Fruit fly (Drosophila melanogaster) whole organism, embryonic: ENCODE data around the gene CG5139.
A peak's percentile ranks its signal among the peaks of the same experiment; 100 is the strongest.

Source experiments
- Atf3 ChIP-seq: fragments of 200-800 bp; sonication (Bioruptor generic); optimal IDR thresholded peaks from 3 replicates; lab custom pipeline; 2016; ENCODE audit warnings: missing biosample characterization, missing genetic modification characterization
- B-H2 ChIP-seq: fragments of 200-800 bp; sonication (Bioruptor generic); optimal IDR thresholded peaks from 2 replicates; lab custom pipeline; 2018; ENCODE audit warnings: missing biosample characterization, mild to moderate bottlenecking, missing genetic modification characterization
- Bteb2 ChIP-seq: fragments of 200-800 bp; sonication (Bioruptor generic); optimal IDR thresholded peaks from 2 replicates; lab custom pipeline; 2016; ENCODE audit warnings: missing biosample characterization, missing genetic modification characterization
- CG10366 ChIP-seq: fragments of 200-800 bp; sonication (Bioruptor generic); IDR thresholded peaks from 2 replicates; pipeline ENCODE4 v1.3.6; 2022; ENCODE audit warnings: missing biosample characterization, missing genetic modification characterization
- CG10462 ChIP-seq: fragments of 200-800 bp; sonication (Bioruptor generic); optimal IDR thresholded peaks from 2 replicates; lab custom pipeline; 2016; ENCODE audit warnings: missing biosample characterization, missing genetic modification characterization
- CG10654 ChIP-seq: fragments of 200-800 bp; sonication (Bioruptor generic); optimal IDR thresholded peaks from 2 replicates; lab custom pipeline; 2016; ENCODE audit warnings: missing biosample characterization, missing genetic modification characterization
- CG11085 ChIP-seq: fragments of 200-800 bp; sonication (Bioruptor generic); IDR thresholded peaks from 2 replicates; pipeline ENCODE4 v1.3.6; 2022; ENCODE audit warnings: missing biosample characterization, missing genetic modification characterization
- CG12659 ChIP-seq: fragments of 200-800 bp; sonication (Bioruptor generic); optimal IDR thresholded peaks from 3 replicates; lab custom pipeline; 2017; ENCODE audit warnings: mild to moderate bottlenecking, missing biosample characterization, missing genetic modification reagents, missing genetic modification characterization
- CG14710 ChIP-seq: fragments of 200-800 bp; sonication (Bioruptor generic); optimal IDR thresholded peaks from 3 replicates; lab custom pipeline; 2019; ENCODE audit warnings: missing biosample characterization, mild to moderate bottlenecking, missing genetic modification characterization, moderate library complexity
- CG15601 ChIP-seq: fragments of 200-800 bp; sonication (Bioruptor generic); optimal IDR thresholded peaks from 3 replicates; lab custom pipeline; 2019; ENCODE audit warnings: missing biosample characterization, mild to moderate bottlenecking, missing genetic modification characterization, moderate library complexity
- CG16813 ChIP-seq: fragments of 200-800 bp; sonication (Bioruptor generic); IDR thresholded peaks from 3 replicates; pipeline ENCODE4 v1.3.6; 2022; ENCODE audit warnings: missing biosample characterization, missing genetic modification characterization; ENCODE audit not compliant: partially characterized antibody
- CG17328 ChIP-seq: fragments of 200-800 bp; sonication (Bioruptor generic); IDR thresholded peaks from 2 replicates; pipeline ENCODE4 v1.3.6; 2022; ENCODE audit warnings: missing biosample characterization, missing genetic modification characterization
- CG18476 ChIP-seq: fragments of 200-800 bp; sonication (Bioruptor generic); optimal IDR thresholded peaks from 2 replicates; lab custom pipeline; 2016; ENCODE audit warnings: missing biosample characterization, mild to moderate bottlenecking, missing genetic modification characterization
- CG2116 ChIP-seq: fragments of 200-800 bp; sonication (Bioruptor generic); optimal IDR thresholded peaks from 3 replicates; lab custom pipeline; 2018; ENCODE audit warnings: missing biosample characterization, mild to moderate bottlenecking, missing genetic modification characterization
- CG32532 ChIP-seq: fragments of 200-800 bp; sonication (Bioruptor generic); IDR thresholded peaks from 2 replicates; pipeline ENCODE4 v1.3.6; 2022; ENCODE audit warnings: missing biosample characterization, missing genetic modification characterization
- CG34224 ChIP-seq: fragments of 200-800 bp; sonication (Bioruptor generic); IDR thresholded peaks from 3 replicates; pipeline ENCODE4 v1.3.6; 2022; ENCODE audit warnings: missing biosample characterization, missing genetic modification characterization; ENCODE audit not compliant: partially characterized antibody
- CG3847 ChIP-seq: fragments of 200-800 bp; sonication (Bioruptor generic); IDR thresholded peaks from 2 replicates; pipeline ENCODE4 v1.3.6; 2022; ENCODE audit warnings: missing biosample characterization, missing genetic modification characterization
- CG4617 ChIP-seq: fragments of 200-800 bp; sonication (Bioruptor generic); optimal IDR thresholded peaks from 3 replicates; lab custom pipeline; 2016; ENCODE audit warnings: missing biosample characterization, missing genetic modification characterization, borderline replicate concordance
- CG4730 ChIP-seq: fragments of 200-800 bp; sonication (Bioruptor generic); IDR thresholded peaks from 2 replicates; pipeline ENCODE4 v1.3.6; 2022; ENCODE audit warnings: missing biosample characterization, missing genetic modification characterization
- CG6654 ChIP-seq: fragments of 200-800 bp; sonication (Bioruptor generic); optimal IDR thresholded peaks from 2 replicates; lab custom pipeline; 2017; ENCODE audit warnings: missing biosample characterization, mild to moderate bottlenecking, missing genetic modification characterization
- CG8944 ChIP-seq: fragments of 200-800 bp; sonication (Bioruptor generic); optimal IDR thresholded peaks from 3 replicates; lab custom pipeline; 2016; ENCODE audit warnings: missing biosample characterization, missing genetic modification characterization
- CG9437 ChIP-seq: fragments of 200-800 bp; sonication (Bioruptor generic); optimal IDR thresholded peaks from 2 replicates; lab custom pipeline; 2018; ENCODE audit warnings: missing biosample characterization, mild to moderate bottlenecking, missing genetic modification characterization
- Dbx ChIP-seq: fragments of 200-800 bp; sonication (Bioruptor generic); IDR thresholded peaks from 3 replicates; pipeline ENCODE4 v1.3.6; 2022; ENCODE audit warnings: missing biosample characterization, missing genetic modification characterization
- E2f2 ChIP-seq: fragments of 200-800 bp; sonication (Bioruptor generic); IDR thresholded peaks from 2 replicates; pipeline ENCODE4 v1.3.6; 2022; ENCODE audit warnings: missing biosample characterization, missing genetic modification characterization
- Ets97D ChIP-seq: fragments of 200-800 bp; sonication (Bioruptor generic); optimal IDR thresholded peaks from 3 replicates; lab custom pipeline; 2016; ENCODE audit warnings: missing biosample characterization, missing genetic modification characterization
- HLH4C ChIP-seq: fragments of 200-800 bp; sonication (Bioruptor generic); IDR thresholded peaks from 3 replicates; pipeline ENCODE4 v1.3.6; 2022; ENCODE audit warnings: missing biosample characterization, missing genetic modification characterization; ENCODE audit not compliant: partially characterized antibody
- Hmr ChIP-seq: fragments of 200-800 bp; sonication (Bioruptor generic); optimal IDR thresholded peaks from 3 replicates; lab custom pipeline; 2017; ENCODE audit warnings: mild to moderate bottlenecking, missing biosample characterization, missing genetic modification reagents, missing genetic modification characterization
- MBD-R2 ChIP-seq: fragments of 200-800 bp; sonication (Bioruptor generic); IDR thresholded peaks from 2 replicates; pipeline ENCODE4 v1.3.6; 2022; ENCODE audit warnings: missing biosample characterization, missing genetic modification characterization
- Myb ChIP-seq: fragments of 200-800 bp; sonication (Bioruptor generic); optimal IDR thresholded peaks from 2 replicates; lab custom pipeline; 2016; ENCODE audit warnings: missing biosample characterization, missing genetic modification characterization
- NFAT ChIP-seq: fragments of 200-800 bp; sonication (Bioruptor generic); IDR thresholded peaks from 2 replicates; pipeline ENCODE4 v1.3.6; 2022; ENCODE audit warnings: missing biosample characterization, missing genetic modification characterization
- Pdp1 ChIP-seq, 2 experiments: fragments of 200-800 bp; sonication (Bioruptor generic); optimal IDR thresholded peaks; 3 replicates each; lab custom pipeline; 2016; ENCODE audit warnings: missing biosample characterization in 2 of 2, missing genetic modification characterization in 2 of 2, mild to moderate bottlenecking in 1 of 2, moderate library complexity in 1 of 2
- ab ChIP-seq: fragments of 200-800 bp; sonication (Bioruptor generic); optimal IDR thresholded peaks from 2 replicates; lab custom pipeline; 2016; ENCODE audit warnings: missing biosample characterization, missing genetic modification characterization
- bab2 ChIP-seq: fragments of 200-800 bp; sonication (Bioruptor generic); optimal IDR thresholded peaks from 2 replicates; lab custom pipeline; 2016; ENCODE audit warnings: missing biosample characterization, missing genetic modification characterization
- dimm ChIP-seq: fragments of 200-800 bp; sonication (Bioruptor generic); IDR thresholded peaks from 2 replicates; pipeline ENCODE4 v1.3.6; 2022; ENCODE audit warnings: missing biosample characterization, missing genetic modification characterization
- dysf ChIP-seq: fragments of 200-800 bp; sonication (Bioruptor generic); IDR thresholded peaks from 3 replicates; pipeline ENCODE4 v1.3.6; 2022; ENCODE audit warnings: missing biosample characterization, missing genetic modification characterization
- ewg ChIP-seq: fragments of 200-800 bp; sonication (Bioruptor generic); optimal IDR thresholded peaks from 3 replicates; lab custom pipeline; 2017; ENCODE audit warnings: mild to moderate bottlenecking, missing biosample characterization, missing genetic modification reagents, missing genetic modification characterization
- fd64A ChIP-seq: fragments of 200-800 bp; sonication (Bioruptor generic); optimal IDR thresholded peaks from 3 replicates; lab custom pipeline; 2018; ENCODE audit warnings: missing biosample characterization, mild to moderate bottlenecking, missing genetic modification characterization
- gcm ChIP-seq: fragments of 200-800 bp; sonication (Bioruptor generic); optimal IDR thresholded peaks from 2 replicates; lab custom pipeline; 2019; ENCODE audit warnings: missing biosample characterization, mild to moderate bottlenecking, missing genetic modification characterization, moderate library complexity
- gfzf ChIP-seq: fragments of 200-800 bp; sonication (Bioruptor generic); optimal IDR thresholded peaks from 2 replicates; lab custom pipeline; 2016; ENCODE audit warnings: missing biosample characterization, mild to moderate bottlenecking, missing genetic modification characterization, moderate library complexity
- gro ChIP-seq: fragments of 200-800 bp; sonication (Bioruptor generic); optimal IDR thresholded peaks from 2 replicates; lab custom pipeline; 2016; ENCODE audit warnings: missing biosample characterization, missing genetic modification characterization
- pzg ChIP-seq: fragments of 200-800 bp; sonication (Bioruptor generic); optimal IDR thresholded peaks from 3 replicates; lab custom pipeline; 2018; ENCODE audit warnings: missing biosample characterization, mild to moderate bottlenecking, missing genetic modification characterization, moderate library complexity
- sens ChIP-seq: fragments of 200-800 bp; sonication (Bioruptor generic); peaks from one replicate; lab custom pipeline; 2016; ENCODE audit warnings: missing biosample characterization, missing genetic modification characterization
- ssp ChIP-seq: fragments of 200-800 bp; sonication (Bioruptor generic); IDR thresholded peaks from 2 replicates; pipeline ENCODE4 v1.3.6; 2022; ENCODE audit warnings: missing biosample characterization, missing genetic modification characterization
- sug ChIP-seq: fragments of 200-800 bp; optimal IDR thresholded peaks from 2 replicates; lab custom pipeline; 2019; ENCODE audit warnings: missing biosample characterization, mild to moderate bottlenecking, missing genetic modification characterization, moderate library complexity
- tap ChIP-seq: fragments of 200-800 bp; optimal IDR thresholded peaks from 3 replicates; lab custom pipeline; 2019; ENCODE audit warnings: missing biosample characterization, mild to moderate bottlenecking, missing genetic modification characterization, moderate library complexity
- trh ChIP-seq: fragments of 200-800 bp; sonication (Bioruptor generic); optimal IDR thresholded peaks from 2 replicates; lab custom pipeline; 2016; ENCODE audit warnings: missing biosample characterization, missing genetic modification characterization
- twi ChIP-seq: fragments of 200-800 bp; optimal IDR thresholded peaks from 2 replicates; lab custom pipeline; 2019; ENCODE audit warnings: missing biosample characterization, mild to moderate bottlenecking, missing genetic modification characterization, moderate library complexity
- unc-4 ChIP-seq: fragments of 200-800 bp; sonication (Bioruptor generic); IDR thresholded peaks from 2 replicates; pipeline ENCODE4 v1.3.6; 2022; ENCODE audit warnings: missing biosample characterization, missing genetic modification characterization; ENCODE audit not compliant: partially characterized antibody
- vnd ChIP-seq: fragments of 200-800 bp; sonication (Bioruptor generic); IDR thresholded peaks from 3 replicates; pipeline ENCODE4 v1.3.6; 2022; ENCODE audit warnings: missing biosample characterization, missing genetic modification characterization; ENCODE audit not compliant: partially characterized antibody
- vvl ChIP-seq: fragments of 200-800 bp; sonication (Bioruptor generic); IDR thresholded peaks from 2 replicates; pipeline ENCODE4 v1.3.6; 2022; ENCODE audit warnings: missing biosample characterization, missing genetic modification characterization

CG5139 gene

dm6 chr2L:1169867-1170415, 29.1 kb downstream of the CG5139 start, which contains the start of the genes CG31922 and Plap (continued):
- TF ChIP-seq NFAT (GFP tag; lab: Robert Waterston, UW) (0 out of 2 replicates have a peak, but pooled peaks have one; percentile 30), gro (GFP tag; lab: Kevin White, UChicago) (peak; percentile 31), CG6654 (GFP tag; lab: Kevin White, UChicago) (no peak), CG18476 (GFP tag; lab: Kevin White, UChicago) (peak; percentile 69), CG16813 (GFP tag; lab: Robert Waterston, UW) (peak; percentile 94), vvl (GFP tag; lab: Robert Waterston, UW) (peak; percentile 25; the same call in 1 of the 2 replicates), vnd (GFP tag; lab: Robert Waterston, UW) (peak; percentile 91), bab2 (peak; percentile 64), MBD-R2 (peak; percentile 78), ewg (GFP tag; lab: Kevin White, UChicago) (no peak), CG10366 (GFP tag; lab: Robert Waterston, UW) (peak; percentile 38), Myb (GFP tag; lab: Kevin White, UChicago) (peak; percentile 85), Dbx (GFP tag; lab: Robert Waterston, UW) (peak; percentile 76; the same call in 2 of the 3 replicates), CG10654 (peak; percentile 50), B-H2 (GFP tag; lab: Kevin White, UChicago) (no peak), CG8944 (GFP tag; lab: Kevin White, UChicago) (peak; percentile 42), twi (peak; percentile 58), tap (tag; lab: Kevin White, UChicago) (no peak), ssp (GFP tag; lab: Robert Waterston, UW) (peak; percentile 62), CG9437 (GFP tag; lab: Kevin White, UChicago) (peak; percentile 55), CG11085 (GFP tag; lab: Robert Waterston, UW) (0 out of 2 replicates have a peak, but pooled peaks have one; percentile 17), CG14710 (tag; lab: Kevin White, UChicago) (peak; percentile 86), gfzf (peak; percentile 21), fd64A (GFP tag; lab: Kevin White, UChicago) (no peak), ab (GFP tag; lab: Kevin White, UChicago) (peak; percentile 37), sens (peak; percentile 92), sug (tag; lab: Kevin White, UChicago) (peak; percentile 87), Pdp1 (GFP tag; optimal IDR thresholded peaks at IDR 0.05; lab: Kevin White, UChicago) (peak; percentile 63 to 68), E2f2 (GFP tag; lab: Robert Waterston, UW) (peak; percentile 59), CG3847 (peak; percentile 78), Ets97D (GFP tag; lab: Kevin White, UChicago) (peak; percentile 75), CG2116 (GFP tag; lab: Kevin White, UChicago) (peak; percentile 74), CG4617 (peak; percentile 68), dimm (GFP tag; lab: Robert Waterston, UW) (no peak), unc-4 (GFP tag; lab: Robert Waterston, UW) (peak; percentile 95), Atf3 (GFP tag; lab: Kevin White, UChicago) (peak; percentile 54), CG10462 (GFP tag; lab: Kevin White, UChicago) (peak; percentile 38), CG17328 (peak; percentile 17; the same call in 1 of the 2 replicates), trh (GFP tag; lab: Kevin White, UChicago) (no peak), pzg (GFP tag; lab: Kevin White, UChicago) (peak; percentile 58), CG4730 (GFP tag; lab: Robert Waterston, UW) (0 out of 2 replicates have a peak, but pooled peaks have one; percentile 25), CG12659 (GFP tag; lab: Kevin White, UChicago) (peak; percentile 82), CG34224 (GFP tag; lab: Robert Waterston, UW) (peak; percentile 89), CG32532 (GFP tag; lab: Robert Waterston, UW) (peak; percentile 60), gcm (GFP tag; lab: Kevin White, UChicago) (peak; percentile 36), HLH4C (GFP tag; lab: Robert Waterston, UW) (peak; percentile 79), Bteb2 (GFP tag; lab: Kevin White, UChicago) (peak; percentile 56), Hmr (GFP tag; lab: Kevin White, UChicago) (no peak), dysf (GFP tag; lab: Robert Waterston, UW) (peak; percentile 62; the same call in 1 of the 3 replicates), CG15601 (tag; lab: Kevin White, UChicago) (peak; percentile 71)
